Worm (Caenorhabditis elegans) whole organism, L2 larva: Measurements from ENCODE around the gene srj-37.

Source experiments
- ama-1 ChIP-seq: fragments of 150-350 bp; optimal IDR thresholded peaks from 2 replicates; lab custom pipeline; 2018; ENCODE audit warnings: inconsistent platforms
- ceh-16 ChIP-seq: fragments of 150-350 bp; optimal IDR thresholded peaks from 2 replicates; lab custom pipeline; 2014; ENCODE audit warnings: missing biosample characterization, missing genetic modification characterization
- egl-27 ChIP-seq: sonication (generic microtip); optimal IDR thresholded peaks from 3 replicates; lab custom pipeline; 2017; ENCODE audit warnings: missing biosample characterization, missing genetic modification reagents, missing genetic modification characterization
- ztf-1 ChIP-seq: fragments of 200-800 bp; sonication (Bioruptor generic); conservative IDR thresholded peaks from 2 replicates; pipeline ENCODE4 v1.3.6; 2022; ENCODE audit warnings: missing genetic modification characterization, missing compliant biosample characterization

DNA sequence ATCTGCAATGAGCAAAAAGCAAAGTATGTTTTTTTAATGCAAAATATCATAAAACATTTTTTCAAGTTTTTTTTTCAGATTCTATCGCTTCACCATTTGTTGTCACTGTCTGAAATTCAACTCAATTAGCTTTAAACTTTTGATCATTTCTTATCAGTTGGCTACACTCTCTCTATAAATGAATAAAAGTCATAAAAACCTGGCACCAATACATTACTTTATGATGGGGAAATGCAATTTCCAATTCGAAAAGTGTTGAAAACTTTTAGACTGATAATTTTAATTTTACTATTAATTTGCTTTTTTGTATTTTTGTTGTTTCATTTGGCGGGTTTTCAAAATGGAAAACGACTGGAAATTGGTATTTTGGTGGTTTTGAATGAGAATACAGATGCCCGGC lies 45.4 kb downstream of the srj-37 start, which contains the start of gene F31F4.1:
- no peak for TF ChIP-seq ama-1 (lab: Kevin White, UChicago)
- no peak for TF ChIP-seq egl-27 (tag; lab: Kevin White, UChicago)
- TF ChIP-seq ceh-16 = no peak
- no peak for TF ChIP-seq ztf-1
